Worm (Caenorhabditis elegans) whole organism, midembryonic: ENCODE data around the gene ttr-18.
"Not testable (repeated sequence)": the region's sequence is repeated elsewhere in the genome, so short reads cannot be mapped to it uniquely, and the experiment has no call there.

ENCODE experiments used
- T22C8.4 ChIP-seq: fragments of 200-800 bp; sonication (Bioruptor generic); IDR thresholded peaks from 2 replicates; pipeline ENCODE4 v1.3.6; 2022; ENCODE audit warnings: missing genetic modification characterization, missing compliant biosample characterization
- cog-1 ChIP-seq: sonication (generic microtip); optimal IDR thresholded peaks from 2 replicates; lab custom pipeline; 2016; ENCODE audit warnings: missing genetic modification characterization, missing compliant biosample characterization
- flt-1 ChIP-seq: fragments of 200-800 bp; sonication (Bioruptor generic); IDR thresholded peaks from 2 replicates; pipeline ENCODE4 v1.3.6; 2022; ENCODE audit warnings: missing genetic modification characterization, missing compliant biosample characterization
- klf-2 ChIP-seq: fragments of 200-800 bp; sonication (Bioruptor generic); conservative IDR thresholded peaks from 2 replicates; pipeline ENCODE4 v1.3.6; 2022; ENCODE audit warnings: missing genetic modification reagents, missing genetic modification characterization, missing compliant biosample characterization
- med-1 ChIP-seq: sonication (generic microtip); optimal IDR thresholded peaks from 2 replicates; lab custom pipeline; 2017; ENCODE audit warnings: missing genetic modification characterization, mild to moderate bottlenecking, missing compliant biosample characterization, antibody characterized with exemption, missing genetic modification reagents; ENCODE audit not compliant: insufficient read depth
- ref-1 ChIP-seq: fragments of 200-800 bp; sonication (Bioruptor generic); conservative IDR thresholded peaks from 2 replicates; pipeline ENCODE4 v1.3.6; 2022; ENCODE audit warnings: missing genetic modification reagents, missing genetic modification characterization, missing compliant biosample characterization
- tab-1 ChIP-seq: fragments of 200-800 bp; sonication (Bioruptor generic); IDR thresholded peaks from 2 replicates; pipeline ENCODE4 v1.3.6; 2022; ENCODE audit warnings: missing genetic modification characterization, missing compliant biosample characterization
- ztf-23 ChIP-seq: fragments of 200-800 bp; sonication (Bioruptor generic); IDR thresholded peaks from 2 replicates; pipeline ENCODE4 v1.3.6; 2022; ENCODE audit warnings: missing genetic modification reagents, missing genetic modification characterization, missing compliant biosample characterization
- ztf-29 ChIP-seq: fragments of 200-800 bp; sonication (Bioruptor generic); IDR thresholded peaks from 2 replicates; pipeline ENCODE4 v1.3.6; 2022; ENCODE audit warnings: missing genetic modification reagents, missing genetic modification characterization, missing compliant biosample characterization

The ttr-18 gene

ce11 chrII:11443862-11444261 is 42.7 kb downstream of the ttr-18 start, which contains the start of gene adbp-1:
TSS of gene adbp-1 (plus strand) at chrII:11444162.
- TF ChIP-seq ztf-29 (GFP tag; lab: Robert Waterston, UW), result no peak
- no peak for TF ChIP-seq med-1 (GFP tag; lab: Kevin White, UChicago)
- no peak for TF ChIP-seq ztf-23 (GFP tag; lab: Robert Waterston, UW)
- TF ChIP-seq tab-1, result no peak
- no peak for TF ChIP-seq flt-1 (GFP tag; lab: Robert Waterston, UW)
- no peak for TF ChIP-seq ref-1
- TF ChIP-seq klf-2 (GFP tag; lab: Robert Waterston, UW), result no peak
- TF ChIP-seq cog-1 (tag; lab: Kevin White, UChicago), result no peak
- TF ChIP-seq T22C8.4 (GFP tag; lab: Robert Waterston, UW), result no peak

- no peak for TF ChIP-seq ztf-29 (GFP tag; lab: Robert Waterston, UW)
- TF ChIP-seq T22C8.4 (GFP tag; lab: Robert Waterston, UW), result no peak
- TF ChIP-seq flt-1 (GFP tag; lab: Robert Waterston, UW), result no peak
- no peak for TF ChIP-seq med-1 (GFP tag; lab: Kevin White, UChicago)
- TF ChIP-seq ztf-23 (GFP tag; lab: Robert Waterston, UW), result no peak
- TF ChIP-seq ref-1, result no peak
- TF ChIP-seq tab-1, result no peak
- TF ChIP-seq cog-1 (tag; lab: Kevin White, UChicago), result no peak
- no peak for TF ChIP-seq klf-2 (GFP tag; lab: Robert Waterston, UW)
These were observed 43.4 kb downstream of the ttr-18 start for ce11 chrII:11443128-11443527.

- TF ChIP-seq klf-2, ztf-23, flt-1 (GFP tag; lab: Robert Waterston, UW): not testable (repeated sequence)
These were observed 44.1 kb downstream of the ttr-18 start, which contains the start of gene ebp-2 for ce11 chrII:11442425-11442824. TSS of gene ebp-2 (plus strand) at chrII:11442725.

- TF ChIP-seq T22C8.4 (GFP tag; lab: Robert Waterston, UW), result no peak
- TF ChIP-seq med-1 (GFP tag; lab: Kevin White, UChicago), result no peak
- TF ChIP-seq ref-1, result no peak
- no peak for TF ChIP-seq flt-1 (GFP tag; lab: Robert Waterston, UW)
- TF ChIP-seq cog-1 (tag; lab: Kevin White, UChicago), result peak; percentile 16
- TF ChIP-seq ztf-23 (GFP tag; lab: Robert Waterston, UW), result no peak
These were observed 46.3 kb downstream of the ttr-18 start, which contains the start of gene VW02B12L.2 for ce11 chrII:11440265-11440664. TSS of gene VW02B12L.2 (minus strand) at chrII:11440329.

ce11 chrII:11438417-11438816 is 48.1 kb downstream of the ttr-18 start, which contains the start of gene vha-6:
TSS of gene vha-6 (minus strand) at chrII:11438452.
- TF ChIP-seq T22C8.4 (GFP tag; lab: Robert Waterston, UW) (no peak), klf-2 (GFP tag; lab: Robert Waterston, UW) (no peak), ztf-23 (GFP tag; lab: Robert Waterston, UW) (no peak), ref-1 (no peak), med-1 (GFP tag; lab: Kevin White, UChicago) (no peak), ztf-29 (GFP tag; lab: Robert Waterston, UW) (no peak), tab-1 (no peak), cog-1 (tag; lab: Kevin White, UChicago) (no peak), flt-1 (GFP tag; lab: Robert Waterston, UW) (no peak)
